Worm (Caenorhabditis elegans) whole organism, L4 larva: Measurements from ENCODE around the gene ZK105.14.

Experiments used
- F10B5.3 ChIP-seq: sonication (generic microtip); optimal IDR thresholded peaks from 2 replicates; lab custom pipeline; 2016; ENCODE audit warnings: mild to moderate bottlenecking, missing genetic modification characterization, missing compliant biosample characterization
- F26F4.8 ChIP-seq: fragments of 200-800 bp; sonication (Bioruptor generic); conservative IDR thresholded peaks from 2 replicates; pipeline ENCODE4 v1.3.6; 2022; ENCODE audit warnings: missing genetic modification characterization, missing compliant biosample characterization
- Y75B8A.6 ChIP-seq: fragments of 200-800 bp; sonication (Bioruptor generic); IDR thresholded peaks from 2 replicates; pipeline ENCODE4 v1.3.6; 2022; ENCODE audit warnings: missing genetic modification reagents, missing genetic modification characterization, missing compliant biosample characterization
- ZK337.2 ChIP-seq: fragments of 200-800 bp; sonication (Bioruptor generic); IDR thresholded peaks from 2 replicates; pipeline ENCODE4 v1.3.6; 2022; ENCODE audit warnings: missing genetic modification reagents, missing genetic modification characterization, missing compliant biosample characterization
- aha-1 ChIP-seq: fragments of 150-350 bp; peaks from one replicate; lab custom pipeline; 2014; ENCODE audit warnings: missing biosample characterization, missing genetic modification characterization
- attf-4 ChIP-seq: sonication (generic microtip); optimal IDR thresholded peaks from 3 replicates; lab custom pipeline; 2017; ENCODE audit warnings: missing biosample characterization, missing genetic modification characterization
- ceh-20 ChIP-seq: fragments of 200-800 bp; sonication (Bioruptor generic); IDR thresholded peaks from 2 replicates; pipeline ENCODE4 v1.3.6; 2022; ENCODE audit warnings: missing genetic modification reagents, missing genetic modification characterization, missing compliant biosample characterization
- ceh-32 ChIP-seq: sonication (generic microtip); optimal IDR thresholded peaks from 2 replicates; lab custom pipeline; 2016; ENCODE audit warnings: mild to moderate bottlenecking, missing genetic modification characterization, missing compliant biosample characterization; ENCODE audit not compliant: poor library complexity
- ceh-62 ChIP-seq: sonication (generic microtip); optimal IDR thresholded peaks from 2 replicates; lab custom pipeline; 2017; ENCODE audit warnings: missing biosample characterization, missing genetic modification characterization
- ceh-82 ChIP-seq: sonication (generic microtip); optimal IDR thresholded peaks from 2 replicates; lab custom pipeline; 2017; ENCODE audit warnings: missing biosample characterization, missing genetic modification characterization
- cey-2 ChIP-seq: sonication (generic microtip); optimal IDR thresholded peaks from 3 replicates; lab custom pipeline; 2017; ENCODE audit warnings: missing genetic modification characterization, mild to moderate bottlenecking, missing compliant biosample characterization, antibody characterized with exemption, borderline replicate concordance; ENCODE audit not compliant: insufficient read depth
- ctbp-1 ChIP-seq: fragments of 200-800 bp; sonication (Bioruptor generic); IDR thresholded peaks from 2 replicates; pipeline ENCODE4 v1.3.6; 2022; ENCODE audit warnings: missing genetic modification reagents, missing genetic modification characterization, missing compliant biosample characterization
- dve-1 ChIP-seq: sonication (generic microtip); optimal IDR thresholded peaks from 2 replicates; lab custom pipeline; 2017; ENCODE audit warnings: antibody characterized with exemption, mild to moderate bottlenecking, missing genetic modification characterization, missing compliant biosample characterization; ENCODE audit not compliant: insufficient read depth
- egl-43 ChIP-seq: fragments of 200-800 bp; sonication (Bioruptor generic); IDR thresholded peaks from 2 replicates; pipeline ENCODE4 v1.3.6; 2022; ENCODE audit warnings: missing genetic modification reagents, missing genetic modification characterization, missing compliant biosample characterization
- hif-1 ChIP-seq, 2 experiments: sonication (generic microtip); optimal IDR thresholded peaks; 2 replicates each; lab custom pipeline; 2016 to 2017; ENCODE audit warnings: missing compliant biosample characterization in 2 of 2, missing genetic modification characterization in 2 of 2, missing genetic modification reagents in 2 of 2, missing genotype in 2 of 2, mild to moderate bottlenecking in 1 of 2
- hlh-30 ChIP-seq: sonication (generic microtip); optimal IDR thresholded peaks from 2 replicates; lab custom pipeline; 2017; ENCODE audit warnings: antibody characterized with exemption, mild to moderate bottlenecking, missing genetic modification characterization, missing compliant biosample characterization; ENCODE audit not compliant: insufficient read depth
- lin-1 ChIP-seq: fragments of 200-800 bp; sonication (Bioruptor generic); IDR thresholded peaks from 2 replicates; pipeline ENCODE4 v1.3.6; 2022; ENCODE audit warnings: missing genetic modification reagents, missing genetic modification characterization, missing compliant biosample characterization
- lin-15B ChIP-seq: fragments of 150-350 bp; sonication (generic microtip); optimal IDR thresholded peaks from 3 replicates; lab custom pipeline; 2014; ENCODE audit warnings: missing biosample characterization, missing genetic modification characterization
- lin-29 ChIP-seq: fragments of 200-800 bp; sonication (Bioruptor generic); IDR thresholded peaks from 2 replicates; pipeline ENCODE4 v1.3.6; 2022; ENCODE audit warnings: missing genetic modification reagents, missing genetic modification characterization, missing compliant biosample characterization
- lin-39 ChIP-seq: fragments of 150-350 bp; optimal IDR thresholded peaks from 2 replicates; lab custom pipeline; 2014; ENCODE audit warnings: missing biosample characterization, missing genetic modification reagents, missing genetic modification characterization
- lsy-2 ChIP-seq, 2 experiments: fragments of 150-350 bp in 1 of 2; sonication (generic microtip) in 1 of 2; optimal IDR thresholded peaks; 2 replicates each; lab custom pipeline; 2014 to 2017; ENCODE audit warnings: missing biosample characterization in 2 of 2, missing genetic modification characterization in 2 of 2
- madf-5 ChIP-seq, 2 experiments: fragments of 200-800 bp; sonication (Bioruptor generic); IDR thresholded peaks; 2 replicates each; pipeline ENCODE4 v1.3.6; 2022; ENCODE audit warnings: missing compliant biosample characterization in 2 of 2, missing genetic modification characterization in 2 of 2
- madf-9 ChIP-seq: fragments of 200-800 bp; sonication (Bioruptor generic); conservative IDR thresholded peaks from 2 replicates; pipeline ENCODE4 v1.3.6; 2022; ENCODE audit warnings: missing genetic modification reagents, missing genetic modification characterization, missing compliant biosample characterization
- mdt-29 ChIP-seq: fragments of 200-800 bp; sonication (Bioruptor generic); IDR thresholded peaks from 2 replicates; pipeline ENCODE4 v1.3.6; 2022; ENCODE audit warnings: missing genetic modification reagents, missing genetic modification characterization, missing compliant biosample characterization
- mxl-2 ChIP-seq: fragments of 200-800 bp; sonication (Bioruptor generic); conservative IDR thresholded peaks from 2 replicates; pipeline ENCODE4 v1.3.6; 2022; ENCODE audit warnings: missing genetic modification reagents, missing genetic modification characterization, missing compliant biosample characterization
- nhr-10 ChIP-seq: fragments of 150-350 bp; optimal IDR thresholded peaks from 2 replicates; lab custom pipeline; 2014; ENCODE audit warnings: missing biosample characterization, missing genetic modification characterization
- nhr-11 ChIP-seq: fragments of 150-350 bp; optimal IDR thresholded peaks from 2 replicates; lab custom pipeline; 2014; ENCODE audit warnings: missing biosample characterization, missing genetic modification characterization
- nhr-111 ChIP-seq: fragments of 200-800 bp; sonication (Bioruptor generic); optimal IDR thresholded peaks from 2 replicates; lab custom pipeline; 2018; ENCODE audit warnings: mild to moderate bottlenecking, missing genetic modification characterization, missing compliant biosample characterization
- nhr-41 ChIP-seq: fragments of 200-800 bp; sonication (Bioruptor generic); IDR thresholded peaks from 2 replicates; pipeline ENCODE4 v1.3.6; 2022; ENCODE audit warnings: missing genetic modification reagents, missing genetic modification characterization, missing compliant biosample characterization
- nhr-6 ChIP-seq: fragments of 150-350 bp; optimal IDR thresholded peaks from 2 replicates; lab custom pipeline; 2014; ENCODE audit warnings: missing biosample characterization, missing genetic modification characterization
- nhr-77 ChIP-seq: fragments of 150-350 bp; optimal IDR thresholded peaks from 2 replicates; lab custom pipeline; 2014; ENCODE audit warnings: missing biosample characterization, missing genetic modification characterization
- pha-4 ChIP-seq, 2 experiments: fragments of 150-350 bp in 1 of 2; fragments of 200-800 bp in 1 of 2; sonication (Bioruptor generic) in 1 of 2; IDR thresholded peaks in 1 of 2; optimal IDR thresholded peaks in 1 of 2; 2 replicates each; pipeline versions ENCODE4 v1.3.6 to Lab custom; 2014 to 2022; ENCODE audit warnings: missing genetic modification characterization in 2 of 2, missing genetic modification reagents in 2 of 2, missing biosample characterization in 1 of 2, missing compliant biosample characterization in 1 of 2
- php-3 ChIP-seq: fragments of 200-800 bp; sonication (Bioruptor generic); IDR thresholded peaks from 2 replicates; pipeline ENCODE4 v1.3.6; 2022; ENCODE audit warnings: missing genetic modification reagents, missing genetic modification characterization, missing compliant biosample characterization
- pqm-1 ChIP-seq: sonication (generic microtip); optimal IDR thresholded peaks from 2 replicates; lab custom pipeline; 2017; ENCODE audit warnings: missing biosample characterization, missing genetic modification characterization
- saeg-2 ChIP-seq: fragments of 200-800 bp; sonication (Bioruptor generic); IDR thresholded peaks from 2 replicates; pipeline ENCODE4 v1.3.6; 2022; ENCODE audit warnings: missing genetic modification reagents, missing genetic modification characterization, missing compliant biosample characterization
- sdz-12 ChIP-seq: fragments of 200-800 bp; sonication (Bioruptor generic); optimal IDR thresholded peaks from 2 replicates; lab custom pipeline; 2018; ENCODE audit warnings: mild to moderate bottlenecking, missing genetic modification characterization, missing compliant biosample characterization
- set-16 ChIP-seq: fragments of 200-800 bp; sonication (Bioruptor generic); IDR thresholded peaks from 2 replicates; pipeline ENCODE4 v1.3.6; 2022; ENCODE audit warnings: missing genetic modification reagents, missing genetic modification characterization, missing compliant biosample characterization
- skn-1 ChIP-seq: fragments of 150-350 bp; optimal IDR thresholded peaks from 2 replicates; lab custom pipeline; 2014; ENCODE audit warnings: missing biosample characterization, missing genetic modification characterization
- tag-97 ChIP-seq: fragments of 200-800 bp; sonication (Bioruptor generic); IDR thresholded peaks from 2 replicates; pipeline ENCODE4 v1.3.6; 2022; ENCODE audit warnings: missing genetic modification characterization, missing compliant biosample characterization
- unc-130 ChIP-seq: sonication (generic microtip); optimal IDR thresholded peaks from 2 replicates; lab custom pipeline; 2016; ENCODE audit warnings: missing genetic modification reagents, missing genetic modification characterization, missing compliant biosample characterization
- unc-39 ChIP-seq: sonication (generic microtip); optimal IDR thresholded peaks from 2 replicates; lab custom pipeline; 2017; ENCODE audit warnings: missing biosample characterization, missing genetic modification characterization
- unc-62 ChIP-seq, 3 experiments: fragments of 150-350 bp in 1 of 3; sonication (generic microtip); optimal IDR thresholded peaks in 2 of 3; peaks in 1 of 3; 1 replicate in 1 of 3; 2 replicates in 2 of 3; lab custom pipeline; 2014 to 2017; ENCODE audit warnings: missing biosample characterization in 3 of 3, missing genetic modification characterization in 3 of 3, missing genetic modification reagents in 3 of 3, missing genotype in 1 of 3
- vab-7 ChIP-seq: fragments of 200-800 bp; sonication (Bioruptor generic); IDR thresholded peaks from 2 replicates; pipeline ENCODE4 v1.3.6; 2022; ENCODE audit warnings: missing genetic modification reagents, missing genetic modification characterization, missing compliant biosample characterization
- zfp-3 ChIP-seq: fragments of 200-800 bp; sonication (Bioruptor generic); conservative IDR thresholded peaks from 2 replicates; pipeline ENCODE4 v1.3.6; 2022; ENCODE audit warnings: missing genetic modification reagents, missing genetic modification characterization, missing compliant biosample characterization
- zip-11 ChIP-seq: fragments of 200-800 bp; sonication (Bioruptor generic); IDR thresholded peaks from 2 replicates; pipeline ENCODE4 v1.3.6; 2022; ENCODE audit warnings: missing genetic modification characterization, missing compliant biosample characterization
- zip-2 ChIP-seq: fragments of 150-350 bp; optimal IDR thresholded peaks from 2 replicates; lab custom pipeline; 2014; ENCODE audit warnings: missing biosample characterization, missing genetic modification characterization
- ztf-11 ChIP-seq: fragments of 150-350 bp; optimal IDR thresholded peaks from 2 replicates; lab custom pipeline; 2014; ENCODE audit warnings: missing biosample characterization, missing genetic modification characterization

ZK105.14 gene

ce11 chrV:7745903-7746302 is 24.1 kb upstream of the ZK105.14 start (continued):
- no peak for TF ChIP-seq nhr-10 (tag; lab: Kevin White, UChicago)
- TF ChIP-seq lin-39 (tag; lab: Kevin White, UChicago): no peak
- no peak for TF ChIP-seq dve-1 (tag; lab: Kevin White, UChicago)
- TF ChIP-seq lin-15B (tag; lab: Kevin White, UChicago): no peak
- no peak for TF ChIP-seq tag-97 (GFP tag; lab: Robert Waterston, UW)
- TF ChIP-seq mdt-29: no peak
- no peak for TF ChIP-seq sdz-12 (GFP tag; lab: Kevin White, UChicago)
- no peak for TF ChIP-seq nhr-6
- TF ChIP-seq madf-5 (GFP tag; IDR thresholded peaks at IDR 0.05; lab: Robert Waterston, UW): no peak
- TF ChIP-seq pqm-1 (tag; lab: Kevin White, UChicago): no peak
- no peak for TF ChIP-seq ZK337.2 (GFP tag; lab: Robert Waterston, UW)
- no peak for TF ChIP-seq zip-11 (GFP tag; lab: Robert Waterston, UW)
- no peak for TF ChIP-seq unc-39
- TF ChIP-seq zip-2: no peak
- TF ChIP-seq zfp-3 (GFP tag; lab: Robert Waterston, UW): no peak
- no peak for TF ChIP-seq nhr-77 (tag; lab: Kevin White, UChicago)
- 0 out of 2 replicates have a peak, but pooled peaks have one; percentile 5 for TF ChIP-seq vab-7 (GFP tag; lab: Robert Waterston, UW)
- TF ChIP-seq egl-43 (GFP tag; lab: Robert Waterston, UW): 0 out of 2 replicates have a peak, but pooled peaks have one; percentile 39
- TF ChIP-seq ceh-32 (tag; lab: Kevin White, UChicago): no peak
- 0 out of 2 replicates have a peak, but pooled peaks have one; percentile 17 for TF ChIP-seq ctbp-1 (GFP tag; lab: Robert Waterston, UW)
- TF ChIP-seq ceh-82: no peak
- no peak for TF ChIP-seq attf-4
- TF ChIP-seq php-3 (GFP tag; lab: Robert Waterston, UW): no peak

ce11 chrV:7745386-7745785 is 23.5 kb upstream of the ZK105.14 start:
- TF ChIP-seq unc-130 (GFP tag; lab: Kevin White, UChicago): no peak
- no peak for TF ChIP-seq F26F4.8 (GFP tag; lab: Robert Waterston, UW)
- TF ChIP-seq aha-1 (tag; lab: Kevin White, UChicago): peak; percentile 92
- TF ChIP-seq Y75B8A.6: no peak

- TF ChIP-seq pha-4 (GFP tag; IDR thresholded peaks at IDR 0.05; lab: Robert Waterston, UW) (peak; percentile 83), pha-4 (tag; optimal IDR thresholded peaks at IDR 0.05; lab: Kevin White, UChicago) (no peak), ceh-62 (tag; lab: Kevin White, UChicago) (no peak), lin-1 (GFP tag; lab: Robert Waterston, UW) (peak; percentile 94), nhr-11 (tag; lab: Kevin White, UChicago) (no peak), aha-1 (tag; lab: Kevin White, UChicago) (peak; percentile 50), set-16 (GFP tag; lab: Robert Waterston, UW) (peak; percentile 41; the same call in 1 of the 2 replicates), lin-29 (GFP tag; lab: Robert Waterston, UW) (no peak), skn-1 (tag; lab: Kevin White, UChicago) (no peak), madf-9 (no peak), nhr-41 (GFP tag; lab: Robert Waterston, UW) (peak; percentile 54; the same call in 1 of the 2 replicates), attf-4 (no peak), cey-2 (tag; lab: Kevin White, UChicago) (no peak), hlh-30 (tag; lab: Kevin White, UChicago) (peak; percentile 58), hif-1 (tag; optimal IDR thresholded peaks at IDR 0.05; lab: Kevin White, UChicago) (peak in 1 of 2 experiments; percentile 12), nhr-111 (GFP tag; lab: Kevin White, UChicago) (no peak), ceh-20 (GFP tag; lab: Robert Waterston, UW) (peak; percentile 80), mxl-2 (0 out of 2 replicates have a peak, but pooled peaks have one; percentile 28), saeg-2 (peak; percentile 80; the same call in 1 of the 2 replicates), F10B5.3 (tag; lab: Kevin White, UChicago) (no peak), ztf-11 (tag; lab: Kevin White, UChicago) (no peak), Y75B8A.6 (no peak), pqm-1 (tag; lab: Kevin White, UChicago) (peak; percentile 53), unc-62 (GFP tag; optimal IDR thresholded peaks at IDR 0.05 in 1 of 2; lab: Kevin White, UChicago) (peak in 1 of 2 experiments; percentile 96), unc-62 (tag; optimal IDR thresholded peaks at IDR 0.05; lab: Kevin White, UChicago) (no peak), lsy-2 (tag; optimal IDR thresholded peaks at IDR 0.05; lab: Kevin White, UChicago) (peak in 1 of 2 experiments; percentile 8), php-3 (GFP tag; lab: Robert Waterston, UW) (peak; percentile 93)
Measured at ce11 chrV:7744068-7744467, 22.2 kb upstream of the ZK105.14 start.
